Fruit fly (Drosophila melanogaster) whole organism, embryonic: ENCODE measurements around the gene CAH4.

Experiments used
- Aef1 ChIP-seq: fragments of 200-800 bp; sonication (Bioruptor generic); IDR thresholded peaks from 3 replicates; pipeline ENCODE4 v1.3.6; 2022; ENCODE audit warnings: missing biosample characterization, missing genetic modification characterization
- B-H1 ChIP-seq: fragments of 200-800 bp; sonication (Bioruptor generic); IDR thresholded peaks from 3 replicates; pipeline ENCODE4 v1.3.6; 2022; ENCODE audit warnings: missing biosample characterization, missing genetic modification characterization
- Bgb ChIP-seq: fragments of 200-800 bp; sonication (Bioruptor generic); IDR thresholded peaks from 2 replicates; pipeline ENCODE4 v1.3.6; 2022; ENCODE audit warnings: missing biosample characterization, missing genetic modification characterization; ENCODE audit not compliant: partially characterized antibody
- CG1024 ChIP-seq: fragments of 200-800 bp; sonication (Bioruptor generic); IDR thresholded peaks from 2 replicates; pipeline ENCODE4 v1.3.6; 2022; ENCODE audit warnings: missing biosample characterization, missing genetic modification characterization
- CG10462 ChIP-seq: fragments of 200-800 bp; sonication (Bioruptor generic); optimal IDR thresholded peaks from 2 replicates; lab custom pipeline; 2016; ENCODE audit warnings: missing biosample characterization, missing genetic modification characterization
- CG10979 ChIP-seq: fragments of 200-800 bp; sonication (Bioruptor generic); optimal IDR thresholded peaks from 2 replicates; lab custom pipeline; 2018; ENCODE audit warnings: missing biosample characterization, mild to moderate bottlenecking, missing genetic modification characterization, moderate library complexity
- CG11560 ChIP-seq: fragments of 200-800 bp; sonication (Bioruptor generic); IDR thresholded peaks from 3 replicates; pipeline ENCODE4 v1.3.6; 2022; ENCODE audit warnings: missing biosample characterization, missing genetic modification characterization
- CG13123 ChIP-seq: fragments of 200-800 bp; sonication (Bioruptor generic); optimal IDR thresholded peaks from 2 replicates; lab custom pipeline; 2016; ENCODE audit warnings: missing biosample characterization, missing genetic modification characterization
- CG14667 ChIP-seq: fragments of 200-800 bp; sonication (Bioruptor generic); IDR thresholded peaks from 2 replicates; pipeline ENCODE4 v1.3.6; 2022; ENCODE audit warnings: missing biosample characterization, missing genetic modification characterization
- CG14860 ChIP-seq: fragments of 200-800 bp; sonication (Bioruptor generic); IDR thresholded peaks from 3 replicates; pipeline ENCODE4 v1.3.6; 2022; ENCODE audit warnings: missing biosample characterization, missing genetic modification characterization; ENCODE audit not compliant: partially characterized antibody
- CG15073 ChIP-seq: fragments of 200-800 bp; sonication (Bioruptor generic); optimal IDR thresholded peaks from 2 replicates; lab custom pipeline; 2016; ENCODE audit warnings: missing biosample characterization, missing genetic modification characterization
- CG1529 ChIP-seq: fragments of 200-800 bp; sonication (Bioruptor generic); optimal IDR thresholded peaks from 3 replicates; lab custom pipeline; 2018; ENCODE audit warnings: missing biosample characterization, missing genetic modification characterization
- CG1603 ChIP-seq: fragments of 200-800 bp; sonication (Bioruptor generic); optimal IDR thresholded peaks from 2 replicates; lab custom pipeline; 2019; ENCODE audit warnings: missing biosample characterization, mild to moderate bottlenecking, missing genetic modification characterization, moderate library complexity
- CG17359 ChIP-seq: fragments of 200-800 bp; sonication (Bioruptor generic); optimal IDR thresholded peaks from 3 replicates; lab custom pipeline; 2018; ENCODE audit warnings: missing biosample characterization, mild to moderate bottlenecking, missing genetic modification characterization, moderate library complexity
- CG18262 ChIP-seq: fragments of 200-800 bp; optimal IDR thresholded peaks from 3 replicates; lab custom pipeline; 2019; ENCODE audit warnings: missing biosample characterization, mild to moderate bottlenecking, missing genetic modification characterization, moderate library complexity
- CG31224 ChIP-seq: fragments of 200-800 bp; sonication (Bioruptor generic); IDR thresholded peaks from 2 replicates; pipeline ENCODE4 v1.3.6; 2022; ENCODE audit warnings: missing biosample characterization, missing genetic modification characterization
- CG3163 ChIP-seq: fragments of 200-800 bp; sonication (Bioruptor generic); optimal IDR thresholded peaks from 3 replicates; lab custom pipeline; 2016; ENCODE audit warnings: missing biosample characterization, missing genetic modification characterization
- CG3281 ChIP-seq: fragments of 200-800 bp; sonication (Bioruptor generic); optimal IDR thresholded peaks from 3 replicates; lab custom pipeline; 2017; ENCODE audit warnings: missing biosample characterization, mild to moderate bottlenecking, missing genetic modification characterization
- CG3407 ChIP-seq: fragments of 200-800 bp; sonication (Bioruptor generic); optimal IDR thresholded peaks from 2 replicates; lab custom pipeline; 2018; ENCODE audit warnings: missing biosample characterization, mild to moderate bottlenecking, missing genetic modification characterization
- CG5953 ChIP-seq: fragments of 200-800 bp; sonication (Bioruptor generic); IDR thresholded peaks from 2 replicates; pipeline ENCODE4 v1.3.6; 2022; ENCODE audit warnings: missing biosample characterization, missing genetic modification characterization
- CG6272 ChIP-seq: fragments of 200-800 bp; sonication (Bioruptor generic); IDR thresholded peaks from 2 replicates; pipeline ENCODE4 v1.3.6; 2022; ENCODE audit warnings: missing biosample characterization, missing genetic modification characterization
- CG8924 ChIP-seq: fragments of 200-800 bp; optimal IDR thresholded peaks from 3 replicates; lab custom pipeline; 2019; ENCODE audit warnings: missing biosample characterization, mild to moderate bottlenecking, missing genetic modification characterization, moderate library complexity
- CG9215 ChIP-seq: fragments of 200-800 bp; sonication (Bioruptor generic); IDR thresholded peaks from 2 replicates; pipeline ENCODE4 v1.3.6; 2022; ENCODE audit warnings: missing biosample characterization, missing genetic modification characterization
- CrebB ChIP-seq: fragments of 200-800 bp; sonication (Bioruptor generic); optimal IDR thresholded peaks from 3 replicates; lab custom pipeline; 2018; ENCODE audit warnings: missing biosample characterization, mild to moderate bottlenecking, missing genetic modification characterization
- Dip2 ChIP-seq: fragments of 200-800 bp; sonication (Bioruptor generic); IDR thresholded peaks from 2 replicates; pipeline ENCODE4 v1.3.6; 2022; ENCODE audit warnings: missing biosample characterization, missing genetic modification characterization
- Dll ChIP-seq: fragments of 200-800 bp; sonication (Bioruptor generic); IDR thresholded peaks from 4 replicates; pipeline ENCODE4 v1.3.6; 2022; ENCODE audit warnings: missing biosample characterization, missing genetic modification characterization; ENCODE audit not compliant: partially characterized antibody
- Dref ChIP-seq: fragments of 200-800 bp; sonication (Bioruptor generic); IDR thresholded peaks from 2 replicates; pipeline ENCODE4 v1.3.6; 2022; ENCODE audit warnings: missing biosample characterization, missing genetic modification characterization
- Gsc ChIP-seq: fragments of 200-800 bp; sonication (Bioruptor generic); IDR thresholded peaks from 2 replicates; pipeline ENCODE4 v1.3.6; 2022; ENCODE audit warnings: missing biosample characterization, missing genetic modification characterization
- Hr3 ChIP-seq: fragments of 200-800 bp; sonication (Bioruptor generic); optimal IDR thresholded peaks from 3 replicates; lab custom pipeline; 2016; ENCODE audit warnings: missing biosample characterization, missing genetic modification characterization
- Mes4 ChIP-seq: fragments of 200-800 bp; sonication (Bioruptor generic); optimal IDR thresholded peaks from 2 replicates; lab custom pipeline; 2016; ENCODE audit warnings: missing biosample characterization, missing genetic modification characterization
- Neu2 ChIP-seq: fragments of 200-800 bp; sonication (Bioruptor generic); optimal IDR thresholded peaks from 3 replicates; lab custom pipeline; 2016; ENCODE audit warnings: missing biosample characterization, missing genetic modification characterization, borderline replicate concordance
- Nf-YB ChIP-seq: fragments of 200-800 bp; sonication (Bioruptor generic); optimal IDR thresholded peaks from 3 replicates; lab custom pipeline; 2019; ENCODE audit warnings: missing biosample characterization, mild to moderate bottlenecking, missing genetic modification characterization, moderate library complexity
- Opbp ChIP-seq: fragments of 200-800 bp; sonication (Bioruptor generic); IDR thresholded peaks from 3 replicates; pipeline ENCODE4 v1.3.6; 2022; ENCODE audit warnings: missing biosample characterization, missing genetic modification characterization; ENCODE audit not compliant: partially characterized antibody
- Side ChIP-seq: fragments of 200-800 bp; sonication (Bioruptor generic); optimal IDR thresholded peaks from 2 replicates; lab custom pipeline; 2016; ENCODE audit warnings: missing biosample characterization, missing genetic modification characterization
- Six4 ChIP-seq: fragments of 200-800 bp; sonication (Bioruptor generic); optimal IDR thresholded peaks from 2 replicates; lab custom pipeline; 2016; ENCODE audit warnings: missing biosample characterization, missing genetic modification characterization
- Ssrp ChIP-seq: fragments of 200-800 bp; sonication (Bioruptor generic); optimal IDR thresholded peaks from 2 replicates; lab custom pipeline; 2018; ENCODE audit warnings: missing biosample characterization, mild to moderate bottlenecking, missing genetic modification characterization, moderate library complexity
- ash1 ChIP-seq: fragments of 200-800 bp; sonication (Bioruptor generic); optimal IDR thresholded peaks from 2 replicates; lab custom pipeline; 2018; ENCODE audit warnings: missing biosample characterization, mild to moderate bottlenecking, missing genetic modification characterization
- cato ChIP-seq: fragments of 200-800 bp; sonication (Bioruptor generic); optimal IDR thresholded peaks from 2 replicates; lab custom pipeline; 2016; ENCODE audit warnings: missing biosample characterization, missing genetic modification characterization, borderline replicate concordance
- gsb ChIP-seq: fragments of 200-800 bp; sonication (Bioruptor generic); IDR thresholded peaks from 2 replicates; pipeline ENCODE4 v1.3.6; 2022; ENCODE audit warnings: missing biosample characterization, missing genetic modification characterization
- hb ChIP-seq: fragments of 200-800 bp; sonication (Bioruptor generic); IDR thresholded peaks from 3 replicates; pipeline ENCODE4 v1.3.6; 2022; ENCODE audit warnings: missing biosample characterization, missing genetic modification characterization; ENCODE audit not compliant: partially characterized antibody
- mirr ChIP-seq: fragments of 200-800 bp; sonication (Bioruptor generic); optimal IDR thresholded peaks from 3 replicates; lab custom pipeline; 2018; ENCODE audit warnings: missing biosample characterization, mild to moderate bottlenecking, missing genetic modification characterization
- nau ChIP-seq: fragments of 200-800 bp; sonication (Bioruptor generic); optimal IDR thresholded peaks from 3 replicates; lab custom pipeline; 2017; ENCODE audit warnings: missing biosample characterization, mild to moderate bottlenecking, missing genetic modification characterization, missing genetic modification reagents
- otp ChIP-seq: fragments of 200-800 bp; sonication (Bioruptor generic); IDR thresholded peaks from 3 replicates; pipeline ENCODE4, ENCODE4 v1.3.6; 2022; ENCODE audit warnings: missing biosample characterization, missing genetic modification characterization
- peb ChIP-seq: fragments of 200-800 bp; sonication (Bioruptor generic); IDR thresholded peaks from 2 replicates; pipeline ENCODE4 v1.3.6; 2022; ENCODE audit warnings: missing biosample characterization, missing genetic modification characterization
- phol ChIP-seq: fragments of 200-800 bp; sonication (Bioruptor generic); optimal IDR thresholded peaks from 3 replicates; lab custom pipeline; 2018; ENCODE audit warnings: missing biosample characterization, mild to moderate bottlenecking, missing genetic modification characterization, moderate library complexity
- row ChIP-seq: fragments of 200-800 bp; sonication (Bioruptor generic); IDR thresholded peaks from 3 replicates; pipeline ENCODE4 v1.3.6; 2022; ENCODE audit warnings: missing biosample characterization, missing genetic modification characterization
- sim ChIP-seq: fragments of 200-800 bp; sonication (Bioruptor generic); IDR thresholded peaks from 2 replicates; pipeline ENCODE4 v1.3.6; 2022; ENCODE audit warnings: missing biosample characterization, missing genetic modification characterization
- tio ChIP-seq: fragments of 200-800 bp; sonication (Bioruptor generic); optimal IDR thresholded peaks from 2 replicates; lab custom pipeline; 2017; ENCODE audit warnings: missing biosample characterization, missing genetic modification characterization, inconsistent platforms
- trem ChIP-seq: fragments of 200-800 bp; optimal IDR thresholded peaks from 3 replicates; lab custom pipeline; 2019; ENCODE audit warnings: missing biosample characterization, mild to moderate bottlenecking, missing genetic modification characterization, moderate library complexity
- unc-4 ChIP-seq: fragments of 200-800 bp; sonication (Bioruptor generic); IDR thresholded peaks from 2 replicates; pipeline ENCODE4 v1.3.6; 2022; ENCODE audit warnings: missing biosample characterization, missing genetic modification characterization; ENCODE audit not compliant: partially characterized antibody
- usp ChIP-seq: fragments of >200 bp; optimal IDR thresholded peaks from 2 replicates; lab custom pipeline; 2017; ENCODE audit warnings: missing biosample characterization, missing genetic modification characterization

The CAH4 gene

DNA sequence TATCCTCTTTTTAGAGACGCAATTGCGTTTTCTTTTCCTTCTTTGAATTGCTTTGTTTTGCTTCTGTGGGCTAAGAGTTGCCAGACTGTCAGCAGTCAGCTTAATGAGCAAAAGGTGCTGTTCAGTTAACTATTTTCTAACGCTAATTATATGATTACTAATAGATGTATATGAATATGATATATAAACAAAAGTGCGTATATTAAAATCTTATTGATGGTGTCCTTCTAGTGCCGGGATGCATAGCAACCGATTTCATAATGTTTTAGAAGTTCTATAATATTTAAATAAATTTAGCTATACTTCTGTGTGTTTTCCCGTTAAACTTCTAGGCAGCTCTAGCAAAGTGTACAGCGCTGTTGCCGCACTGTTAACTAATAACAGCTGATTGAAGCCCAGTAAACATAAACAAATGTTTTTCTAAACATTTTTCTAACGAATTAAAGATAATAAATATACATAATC, 27.4 kb downstream of the CAH4 start, which contains the start of the genes Kaz and CG43273 (continued):
- peak; percentile 76 for TF ChIP-seq phol (tag; lab: Kevin White, UChicago)
- TF ChIP-seq CG10979 (tag; lab: Kevin White, UChicago): peak; percentile 56
- TF ChIP-seq ash1 (GFP tag; lab: Kevin White, UChicago): no peak
- TF ChIP-seq cato (GFP tag; lab: Kevin White, UChicago): peak; percentile 15
- TF ChIP-seq CG14667 (GFP tag; lab: Robert Waterston, UW): no peak
- TF ChIP-seq CG17359: peak; percentile 46
- TF ChIP-seq hb: no peak
- TF ChIP-seq CG5953: no peak
- no peak for TF ChIP-seq gsb
- no peak for TF ChIP-seq CG3407 (GFP tag; lab: Kevin White, UChicago)
- TF ChIP-seq CG14860 (GFP tag; lab: Robert Waterston, UW): no peak
- TF ChIP-seq CG6272: peak; percentile 40; the same call in 1 of the 2 replicates
- no peak for TF ChIP-seq CG15073 (GFP tag; lab: Kevin White, UChicago)
- TF ChIP-seq Ssrp: peak; percentile 66
- peak; percentile 40 for TF ChIP-seq Six4 (GFP tag; lab: Kevin White, UChicago)
- peak; percentile 86 for TF ChIP-seq trem
- TF ChIP-seq Dref (GFP tag; lab: Robert Waterston, UW): no peak
- no peak for TF ChIP-seq mirr
- peak; percentile 48 for TF ChIP-seq Hr3 (GFP tag; lab: Kevin White, UChicago)
- TF ChIP-seq Dip2 (GFP tag; lab: Robert Waterston, UW): no peak
- no peak for TF ChIP-seq Nf-YB
- TF ChIP-seq Mes4 (GFP tag; lab: Kevin White, UChicago): no peak
- no peak for TF ChIP-seq nau (GFP tag; lab: Kevin White, UChicago)
- no peak; the same call in 1 of the 2 replicates for TF ChIP-seq CG31224 (GFP tag; lab: Robert Waterston, UW)
- no peak for TF ChIP-seq Opbp (GFP tag; lab: Robert Waterston, UW)
- no peak for TF ChIP-seq unc-4 (GFP tag; lab: Robert Waterston, UW)
- TF ChIP-seq usp (GFP tag; lab: Kevin White, UChicago): no peak
- no peak for TF ChIP-seq Neu2 (GFP tag; lab: Kevin White, UChicago)
- no peak for TF ChIP-seq CG1603
- no peak for TF ChIP-seq CrebB
- peak; percentile 74 for TF ChIP-seq CG8924 (tag; lab: Kevin White, UChicago)
- no peak for TF ChIP-seq Bgb (GFP tag; lab: Robert Waterston, UW)
- no peak for TF ChIP-seq sim (GFP tag; lab: Robert Waterston, UW)
- no peak for TF ChIP-seq CG1024 (GFP tag; lab: Robert Waterston, UW)
- TF ChIP-seq CG10462 (GFP tag; lab: Kevin White, UChicago): peak; percentile 44
- no peak for TF ChIP-seq CG18262 (tag; lab: Kevin White, UChicago)
- TF ChIP-seq otp: no peak
- no peak for TF ChIP-seq Gsc (GFP tag; lab: Robert Waterston, UW)
- TF ChIP-seq CG3281 (GFP tag; lab: Kevin White, UChicago): no peak
- no peak for TF ChIP-seq CG13123 (GFP tag; lab: Kevin White, UChicago)
- TF ChIP-seq CG3163 (GFP tag; lab: Kevin White, UChicago): no peak
- no peak for TF ChIP-seq tio (GFP tag; lab: Kevin White, UChicago)
- no peak for TF ChIP-seq CG1529
- no peak for TF ChIP-seq Side (GFP tag; lab: Kevin White, UChicago)
- TF ChIP-seq CG9215: peak; percentile 50
- TF ChIP-seq Dll (GFP tag; lab: Robert Waterston, UW): 0 out of 4 replicates have a peak, but pooled peaks have one; percentile 25
- TF ChIP-seq CG11560 (tag; lab: Robert Waterston, UW): no peak
- peak; percentile 12; the same call in 1 of the 3 replicates for TF ChIP-seq Aef1
- TF ChIP-seq peb (GFP tag; lab: Robert Waterston, UW): peak; percentile 37; the same call in 1 of the 2 replicates
- TF ChIP-seq B-H1 (GFP tag; lab: Robert Waterston, UW): no peak
- peak; percentile 94 for TF ChIP-seq row (GFP tag; lab: Robert Waterston, UW)
